Fruit fly (Drosophila melanogaster) whole organism: ENCODE data around the gene Or9a.

Experiments
- CG8478 ChIP-seq: fragments of >200 bp; optimal IDR thresholded peaks from 2 replicates; lab custom pipeline; 2018; ENCODE audit warnings: inconsistent platforms
- Dll ChIP-seq: fragments of >200 bp; optimal IDR thresholded peaks from 2 replicates; lab custom pipeline; 2017
- EcR ChIP-seq, 2 experiments: fragments of >200 bp; optimal IDR thresholded peaks; 2 replicates each; lab custom pipeline; 2017; ENCODE audit warnings: missing biosample characterization in 2 of 2, missing genetic modification characterization in 2 of 2, missing genetic modification reagents in 2 of 2
- pan ChIP-seq: fragments of >200 bp; optimal IDR thresholded peaks from 2 replicates; lab custom pipeline; 2017
- psq ChIP-seq: fragments of >200 bp; optimal IDR thresholded peaks from 2 replicates; lab custom pipeline; 2017
- usp ChIP-seq: fragments of >200 bp; optimal IDR thresholded peaks from 2 replicates; lab custom pipeline; 2017; ENCODE audit warnings: missing biosample characterization, missing genetic modification characterization, mixed read lengths

The Or9a gene

DNA sequence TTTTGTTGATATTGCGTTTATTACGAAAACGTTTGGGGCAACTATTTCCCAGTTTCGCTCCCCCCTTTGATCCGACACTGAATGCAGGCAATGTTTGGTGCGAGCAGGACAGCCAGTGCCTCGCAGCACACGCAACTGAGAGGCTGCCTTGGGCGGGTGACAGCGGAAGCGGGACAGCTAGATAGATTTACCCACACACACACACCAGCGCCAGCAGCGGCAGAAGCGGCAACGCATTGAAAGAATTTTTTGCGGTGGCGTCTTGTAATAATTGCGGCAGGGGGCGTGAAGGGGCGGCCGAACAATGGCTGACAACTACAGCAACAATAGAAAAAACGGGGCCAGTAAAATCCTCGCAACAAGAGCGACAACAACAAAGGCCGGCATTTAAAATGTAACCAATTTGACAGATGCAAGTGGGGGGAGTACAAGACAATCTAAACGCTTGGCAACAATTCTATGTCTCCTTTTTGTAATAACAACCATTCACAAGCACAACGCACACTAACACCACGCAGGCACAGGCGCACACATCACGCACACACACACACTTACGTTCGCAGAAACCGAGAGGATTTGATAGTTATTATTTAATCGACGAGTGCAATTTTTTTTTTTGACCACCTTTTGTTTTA, 13.3 kb upstream of the Or9a start:
- TF ChIP-seq psq (lab: Kevin White, UChicago) (no peak), EcR (GFP tag; optimal IDR thresholded peaks at IDR 0.05; lab: Kevin White, UChicago) (no peak), pan (lab: Kevin White, UChicago) (no peak), Dll (no peak), CG8478 (lab: Kevin White, UChicago) (peak; percentile 75), usp (GFP tag; lab: Kevin White, UChicago) (no peak)

DNA sequence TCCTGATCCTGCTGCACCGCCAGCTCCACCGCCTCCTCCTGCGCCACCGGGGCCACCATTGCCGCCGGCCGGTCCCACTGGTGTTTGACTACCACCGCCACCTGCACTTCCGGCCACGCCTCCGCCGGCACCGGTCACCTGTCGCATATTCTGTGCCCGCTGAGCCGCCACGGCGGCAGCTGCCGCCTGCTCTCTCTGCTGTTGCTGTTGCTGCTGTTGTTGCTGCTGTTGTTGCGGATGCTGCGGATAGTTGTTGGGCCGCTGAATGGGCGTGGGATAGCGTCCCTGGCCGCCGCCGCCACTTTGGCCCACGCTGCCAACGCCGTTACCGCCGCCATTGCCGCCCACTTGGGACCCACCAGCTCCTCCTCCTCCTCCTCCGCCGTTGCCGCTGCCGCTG, 5.1 kb upstream of the Or9a start:
- no peak for TF ChIP-seq pan (lab: Kevin White, UChicago)
- no peak for TF ChIP-seq Dll
- no peak for TF ChIP-seq EcR (GFP tag; optimal IDR thresholded peaks at IDR 0.05; lab: Kevin White, UChicago)
- no peak for TF ChIP-seq CG8478 (lab: Kevin White, UChicago)
- no peak for TF ChIP-seq usp (GFP tag; lab: Kevin White, UChicago)
- TF ChIP-seq psq (lab: Kevin White, UChicago), result no peak

DNA sequence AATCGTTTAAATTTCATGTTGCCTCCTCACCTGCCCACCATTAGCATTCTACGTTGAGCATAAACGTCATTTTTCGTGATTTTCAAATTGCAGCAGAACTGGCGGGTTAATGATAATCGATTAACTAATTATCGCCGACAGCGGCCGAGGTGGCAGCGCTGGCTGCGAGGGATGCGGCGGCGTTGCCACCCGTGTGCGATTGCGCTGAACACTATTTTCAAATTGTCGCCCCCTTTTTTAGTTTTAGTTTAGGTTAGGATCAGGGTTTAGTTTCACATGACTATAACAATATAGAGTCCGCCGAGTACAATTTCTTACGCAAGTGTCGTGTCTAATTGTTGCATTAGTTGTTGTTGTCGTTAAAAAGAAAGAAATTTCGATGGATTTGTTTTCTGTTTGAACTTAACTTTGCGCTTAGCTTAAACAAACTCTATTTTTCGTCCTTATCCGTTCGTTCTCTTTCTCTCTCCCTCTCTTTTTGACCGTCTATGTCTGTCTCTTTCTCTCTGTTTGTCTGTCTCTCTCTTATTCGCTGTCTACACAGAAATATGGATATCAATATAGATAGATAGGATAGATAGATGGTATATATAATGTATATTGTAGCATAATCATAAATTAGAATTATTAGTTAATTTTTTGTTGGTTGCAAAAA, 3.7 kb upstream of the Or9a start:
- TF ChIP-seq Dll, result no peak
- TF ChIP-seq EcR (GFP tag; optimal IDR thresholded peaks at IDR 0.05; lab: Kevin White, UChicago), result no peak
- TF ChIP-seq CG8478 (lab: Kevin White, UChicago), result no peak
- TF ChIP-seq pan (lab: Kevin White, UChicago), result no peak
- no peak for TF ChIP-seq usp (GFP tag; lab: Kevin White, UChicago)
- no peak for TF ChIP-seq psq (lab: Kevin White, UChicago)

DNA sequence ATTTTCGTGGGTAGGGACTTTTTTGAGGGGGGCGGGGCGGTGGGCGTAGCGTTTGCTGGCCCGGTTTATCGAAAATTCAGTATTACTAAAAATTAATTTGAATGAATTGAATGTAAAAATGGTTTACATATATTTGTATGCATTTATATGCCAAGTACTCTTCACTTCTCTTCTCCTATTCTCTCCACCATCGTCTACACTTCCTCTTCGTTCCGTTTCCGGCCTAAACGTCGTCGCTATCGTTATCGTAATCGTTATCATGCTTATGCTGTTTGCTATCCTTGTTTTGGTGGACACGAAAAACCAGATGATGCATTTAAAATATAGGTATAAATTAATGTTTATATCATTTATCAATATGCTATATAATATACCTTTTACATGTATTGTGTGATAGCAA, 2.5 kb upstream of the Or9a start:
- TF ChIP-seq Dll, result no peak
- TF ChIP-seq CG8478 (lab: Kevin White, UChicago), result no peak
- no peak for TF ChIP-seq pan (lab: Kevin White, UChicago)
- TF ChIP-seq psq (lab: Kevin White, UChicago), result no peak
- TF ChIP-seq usp (GFP tag; lab: Kevin White, UChicago), result no peak
- TF ChIP-seq EcR (GFP tag; optimal IDR thresholded peaks at IDR 0.05; lab: Kevin White, UChicago), result no peak

DNA sequence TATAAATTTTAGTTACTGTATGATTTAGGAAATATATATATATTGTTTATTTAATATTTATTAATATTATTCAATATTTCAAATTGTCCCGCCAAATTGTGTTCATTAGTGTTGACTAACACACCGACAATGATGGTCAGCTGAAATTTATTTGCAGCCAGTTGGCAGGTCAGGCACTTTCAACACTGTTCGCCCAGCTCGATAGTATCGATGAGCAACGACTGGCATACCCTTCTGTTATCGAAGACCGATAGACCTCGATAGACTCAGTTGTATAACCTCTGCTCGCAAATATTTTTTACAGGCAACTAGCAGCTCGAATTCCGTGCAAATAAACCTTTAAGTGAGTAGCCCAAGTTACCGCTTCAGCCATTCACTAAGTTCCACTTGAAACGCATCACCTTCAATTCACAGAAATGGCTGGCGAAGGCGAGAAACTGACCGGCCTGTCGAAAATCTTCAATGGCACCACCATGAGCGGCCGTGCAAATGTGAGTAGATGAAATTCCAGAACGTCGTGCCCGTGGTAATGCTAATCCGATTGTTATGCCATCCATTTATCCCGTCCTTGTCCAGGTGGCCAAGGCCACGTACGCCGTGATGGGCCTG, 1.1 kb upstream of the Or9a start, which contains the start of gene Neb-cGP:
Gene Neb-cGP (plus strand): TSS at position 231 of the 609 bp plus-strand sequence.
- TF ChIP-seq CG8478 (lab: Kevin White, UChicago) (no peak), pan (lab: Kevin White, UChicago) (no peak), usp (GFP tag; lab: Kevin White, UChicago) (no peak), EcR (GFP tag; optimal IDR thresholded peaks at IDR 0.05; lab: Kevin White, UChicago) (no peak), Dll (no peak), psq (lab: Kevin White, UChicago) (no peak)

DNA sequence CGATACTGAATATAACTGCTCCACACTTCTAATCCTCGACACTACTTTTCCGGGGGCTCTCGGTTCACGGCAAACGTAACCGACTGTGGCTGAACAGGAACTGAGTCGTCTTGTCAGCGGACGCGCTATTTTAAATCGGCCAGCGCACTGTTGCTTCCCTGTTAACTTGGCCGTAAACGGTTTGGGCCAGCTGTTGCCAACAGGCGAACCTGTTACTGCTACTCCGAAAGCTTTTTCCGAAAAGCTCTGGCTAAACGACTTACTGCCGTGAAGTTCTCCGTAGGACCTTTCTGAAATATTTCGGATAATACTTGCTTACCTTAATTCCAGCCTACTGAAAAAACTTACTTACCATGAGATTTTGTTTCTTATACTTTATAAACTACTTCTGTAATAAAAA, 4.7 kb downstream of the Or9a start, which contains the start of gene CG32683:
Gene CG32683 (minus strand): TSS at position 101 of the 400 bp plus-strand sequence.
- no peak for TF ChIP-seq Dll
- TF ChIP-seq usp (GFP tag; lab: Kevin White, UChicago), result no peak
- TF ChIP-seq psq (lab: Kevin White, UChicago), result no peak
- TF ChIP-seq CG8478 (lab: Kevin White, UChicago), result no peak
- TF ChIP-seq EcR (GFP tag; optimal IDR thresholded peaks at IDR 0.05; lab: Kevin White, UChicago), result no peak
- no peak for TF ChIP-seq pan (lab: Kevin White, UChicago)

DNA sequence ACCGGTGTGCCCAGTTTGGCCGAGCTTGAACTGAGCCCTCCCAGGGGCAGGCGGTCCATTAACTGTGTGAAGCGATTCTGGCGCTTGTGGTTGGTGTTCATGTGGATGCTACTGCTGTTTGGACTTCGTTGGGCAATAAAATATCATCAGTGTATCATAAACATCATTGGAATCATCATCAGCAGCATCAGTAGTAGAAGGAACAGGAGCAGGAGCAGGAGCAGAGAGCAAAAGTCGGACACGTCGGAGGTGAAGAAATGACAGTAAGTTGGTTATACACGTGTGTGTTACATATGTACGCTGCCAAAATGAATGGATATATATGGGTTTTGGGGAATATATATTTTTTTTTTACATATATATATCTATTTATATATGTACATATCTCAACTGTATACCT, 26.8 kb downstream of the Or9a start, which contains the start of gene CG12640:
Gene CG12640 (minus strand): TSS at position 101 of the 400 bp plus-strand sequence.
- no peak for TF ChIP-seq EcR (GFP tag; optimal IDR thresholded peaks at IDR 0.05; lab: Kevin White, UChicago)

DNA sequence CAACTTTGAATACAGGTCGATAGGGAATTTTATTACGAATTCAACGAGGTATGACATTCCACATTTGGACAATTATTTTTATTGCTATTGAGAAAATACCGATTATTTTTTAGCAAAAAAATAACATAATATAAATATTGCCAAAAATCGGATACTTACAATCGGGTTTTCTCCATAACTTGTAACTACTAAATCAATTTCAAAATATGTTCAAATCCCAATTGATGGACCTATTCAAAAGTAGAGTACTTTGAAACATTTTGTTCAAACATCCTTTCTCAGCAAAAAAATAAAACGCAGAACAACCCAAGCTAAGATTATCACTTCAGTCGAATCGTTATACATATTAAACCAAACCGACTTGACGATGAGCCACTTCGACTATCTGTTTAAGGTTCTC, 42.3 kb downstream of the Or9a start, which contains the start of gene RabX2:
Gene RabX2 (plus strand): TSS at position 301 of the 400 bp plus-strand sequence.
- TF ChIP-seq usp (GFP tag; lab: Kevin White, UChicago), result no peak
- TF ChIP-seq pan (lab: Kevin White, UChicago), result no peak
- no peak for TF ChIP-seq EcR (GFP tag; optimal IDR thresholded peaks at IDR 0.05; lab: Kevin White, UChicago)
- TF ChIP-seq Dll, result no peak
- no peak for TF ChIP-seq CG8478 (lab: Kevin White, UChicago)
- TF ChIP-seq psq (lab: Kevin White, UChicago), result no peak
